Worm (Caenorhabditis elegans): Measurements from ENCODE around the gene F36H5.17.

DNA sequence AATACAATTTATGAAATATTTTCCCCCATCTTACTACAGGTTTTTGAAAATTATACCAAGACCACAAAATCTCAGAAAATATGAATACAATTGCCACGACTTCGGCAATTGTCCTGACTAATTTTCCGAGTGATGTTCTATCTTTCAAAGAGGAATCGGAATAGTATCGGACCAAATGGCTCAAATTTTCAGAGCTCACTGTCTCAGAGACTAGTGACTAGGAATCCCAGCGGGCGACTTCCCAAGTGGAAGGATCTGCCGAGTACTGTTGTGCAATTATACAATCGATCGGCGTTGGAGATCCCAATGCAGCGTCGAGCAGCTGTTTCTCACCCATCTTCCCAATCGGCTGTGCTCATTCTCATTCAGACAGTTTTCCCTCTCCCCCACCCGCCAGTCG is 30.2 kb downstream of the F36H5.17 start, which contains the start of gene F45C12.17:
- TF ChIP-seq unc-62 (GFP tag; optimal IDR thresholded peaks at IDR 0.05) (no peak), pha-4 (tag; optimal IDR thresholded peaks at IDR 0.05) (no peak), ztf-11 (tag; optimal IDR thresholded peaks at IDR 0.05) (no peak), ces-1 (GFP tag; optimal IDR thresholded peaks at IDR 0.05) (no peak), mep-1 (tag; optimal IDR thresholded peaks at IDR 0.05) (no peak), nhr-12 (tag; optimal IDR thresholded peaks at IDR 0.05) (no peak), nhr-76 (tag; optimal IDR thresholded peaks at IDR 0.05) (no peak), lin-32 (GFP tag; optimal IDR thresholded peaks at IDR 0.05) (no peak), hlh-1 (tag; optimal IDR thresholded peaks at IDR 0.05) (no peak), nhr-237 (tag; optimal IDR thresholded peaks at IDR 0.05) (no peak), sptf-1 (tag; optimal IDR thresholded peaks at IDR 0.05) (no peak), nhr-28 (tag; optimal IDR thresholded peaks at IDR 0.05) (no peak), snpc-4 (tag; optimal IDR thresholded peaks at IDR 0.05) (no peak), tbx-8 (GFP tag; optimal IDR thresholded peaks at IDR 0.05) (no peak)

All from whole organism, mixed stage, embryonic.